Fruit fly (Drosophila melanogaster): ENCODE measurements around the gene HP1b.

The HP1b gene

dm6 chrX:9080962-9081361, at the start of gene HP1b, which contains the start of gene CG7246:
Gene HP1b, plus strand, starts transcription at chrX:9081063.
Gene CG7246, minus strand, starts transcription at chrX:9081057.
- peak; percentile 91 for TF ChIP-seq CG17801 (GFP tag; optimal IDR thresholded peaks at IDR 0.05; ENCODE audit: partially characterized antibody)

dm6 chrX:9036113-9036512, 44.8 kb upstream of the HP1b start:
- TF ChIP-seq CG17801 (GFP tag; optimal IDR thresholded peaks at IDR 0.05; ENCODE audit: partially characterized antibody): no peak

- TF ChIP-seq CG17801 (GFP tag; optimal IDR thresholded peaks at IDR 0.05; ENCODE audit: partially characterized antibody): no peak
These were observed 42.1 kb upstream of the HP1b start for dm6 chrX:9038778-9039177.

- no peak for TF ChIP-seq CG17801 (GFP tag; optimal IDR thresholded peaks at IDR 0.05; ENCODE audit: partially characterized antibody)
These were observed 40.0 kb upstream of the HP1b start for dm6 chrX:9040855-9041254.

- TF ChIP-seq CG17801 (GFP tag; optimal IDR thresholded peaks at IDR 0.05; ENCODE audit: partially characterized antibody): peak; percentile 10
These were observed 38.9 kb upstream of the HP1b start for dm6 chrX:9041789-9042456.

- TF ChIP-seq CG17801 (GFP tag; optimal IDR thresholded peaks at IDR 0.05; ENCODE audit: partially characterized antibody): peak; percentile 59
These were observed 38.3 kb upstream of the HP1b start for dm6 chrX:9042457-9043045.

dm6 chrX:9043711-9044505, 37.0 kb upstream of the HP1b start:
- TF ChIP-seq CG17801 (GFP tag; optimal IDR thresholded peaks at IDR 0.05; ENCODE audit: partially characterized antibody): no peak

- no peak for TF ChIP-seq CG17801 (GFP tag; optimal IDR thresholded peaks at IDR 0.05; ENCODE audit: partially characterized antibody)
These were observed 36.0 kb upstream of the HP1b start for dm6 chrX:9044857-9045256.

dm6 chrX:9046383-9046941, 34.4 kb upstream of the HP1b start:
- TF ChIP-seq CG17801 (GFP tag; optimal IDR thresholded peaks at IDR 0.05; ENCODE audit: partially characterized antibody): no peak

dm6 chrX:9046986-9047385, 33.9 kb upstream of the HP1b start:
- TF ChIP-seq CG17801 (GFP tag; optimal IDR thresholded peaks at IDR 0.05; ENCODE audit: partially characterized antibody): peak; percentile 97

dm6 chrX:9047725-9048384, 33.0 kb upstream of the HP1b start:
- peak; percentile 83 for TF ChIP-seq CG17801 (GFP tag; optimal IDR thresholded peaks at IDR 0.05; ENCODE audit: partially characterized antibody)

- TF ChIP-seq CG17801 (GFP tag; optimal IDR thresholded peaks at IDR 0.05; ENCODE audit: partially characterized antibody): peak; percentile 41
These were observed 32.5 kb upstream of the HP1b start for dm6 chrX:9048385-9048750.

dm6 chrX:9048941-9049340, 31.9 kb upstream of the HP1b start:
- no peak for TF ChIP-seq CG17801 (GFP tag; optimal IDR thresholded peaks at IDR 0.05; ENCODE audit: partially characterized antibody)

- TF ChIP-seq CG17801 (GFP tag; optimal IDR thresholded peaks at IDR 0.05; ENCODE audit: partially characterized antibody): peak; percentile 59
These were observed 20.8 kb upstream of the HP1b start for dm6 chrX:9060078-9060477.

- peak; percentile 40 for TF ChIP-seq CG17801 (GFP tag; optimal IDR thresholded peaks at IDR 0.05; ENCODE audit: partially characterized antibody)
These were observed 19.6 kb upstream of the HP1b start for dm6 chrX:9061299-9061698.

Measured in ovary, adult (tissue).